Worm (Caenorhabditis elegans): ENCODE measurements around the gene lgc-24.

- TF ChIP-seq cnd-1 (tag; optimal IDR thresholded peaks at IDR 0.05) (no peak), unc-62 (GFP tag; optimal IDR thresholded peaks at IDR 0.05) (no peak), nhr-76 (tag; optimal IDR thresholded peaks at IDR 0.05) (no peak), pha-4 (tag; optimal IDR thresholded peaks at IDR 0.05) (no peak), nhr-12 (tag; optimal IDR thresholded peaks at IDR 0.05) (no peak), tbx-8 (GFP tag; optimal IDR thresholded peaks at IDR 0.05) (no peak), mep-1 (tag; optimal IDR thresholded peaks at IDR 0.05) (no peak), unc-39 (tag; optimal IDR thresholded peaks at IDR 0.05) (no peak), ces-1 (GFP tag; optimal IDR thresholded peaks at IDR 0.05) (no peak), flh-1 (GFP tag; optimal IDR thresholded peaks at IDR 0.05) (no peak), sptf-1 (tag; optimal IDR thresholded peaks at IDR 0.05) (no peak), mab-5 (tag; optimal IDR thresholded peaks at IDR 0.05) (no peak), snpc-4 (tag; optimal IDR thresholded peaks at IDR 0.05) (no peak), nhr-28 (tag; optimal IDR thresholded peaks at IDR 0.05) (no peak)
Observed at ce11 chrX:12056973-12057372, 11.4 kb upstream of the lgc-24 start, which contains the start of gene B0198.3.
